Worm (Caenorhabditis elegans) whole organism, L1 larva: ENCODE measurements around the gene Y44A6D.3.
A peak's percentile ranks its signal among the peaks of the same experiment; 100 is the strongest.

Experiments
- C04F5.9 ChIP-seq: sonication (generic microtip); optimal IDR thresholded peaks from 2 replicates; lab custom pipeline; 2016; ENCODE audit warnings: missing genetic modification characterization, missing compliant biosample characterization
- C34B4.2 ChIP-seq: sonication (generic microtip); optimal IDR thresholded peaks from 2 replicates; lab custom pipeline; 2017; ENCODE audit warnings: mild to moderate bottlenecking, missing genetic modification characterization, missing compliant biosample characterization
- F16B12.6 ChIP-seq: fragments of 150-350 bp; optimal IDR thresholded peaks from 2 replicates; lab custom pipeline; 2014; ENCODE audit warnings: missing biosample characterization, missing genetic modification characterization
- alr-1 ChIP-seq: fragments of 200-800 bp; sonication (Bioruptor generic); optimal IDR thresholded peaks from 2 replicates; lab custom pipeline; 2018; ENCODE audit warnings: borderline replicate concordance, mild to moderate bottlenecking, missing genetic modification characterization, missing compliant biosample characterization
- aly-2 ChIP-seq: fragments of 150-350 bp; optimal IDR thresholded peaks from 2 replicates; lab custom pipeline; 2014; ENCODE audit warnings: missing biosample characterization, missing genetic modification characterization
- ama-1 ChIP-seq: fragments of 150-350 bp; optimal IDR thresholded peaks from 2 replicates; lab custom pipeline; 2014
- blmp-1 ChIP-seq: fragments of 150-350 bp; optimal IDR thresholded peaks from 2 replicates; lab custom pipeline; 2014; ENCODE audit warnings: missing biosample characterization, missing genetic modification characterization
- ceh-8 ChIP-seq: fragments of 200-800 bp; sonication (Bioruptor generic); optimal IDR thresholded peaks from 2 replicates; lab custom pipeline; 2018; ENCODE audit warnings: mild to moderate bottlenecking, missing genetic modification characterization, moderate library complexity, missing compliant biosample characterization
- ceh-82 ChIP-seq, 3 experiments: fragments of 150-350 bp in 1 of 3; sonication (generic microtip) in 2 of 3; optimal IDR thresholded peaks; 2 replicates each; lab custom pipeline; 2014 to 2017; ENCODE audit warnings: missing biosample characterization in 3 of 3, missing genetic modification characterization in 3 of 3
- ceh-88 ChIP-seq: fragments of 200-800 bp; sonication (Bioruptor generic); IDR thresholded peaks from 2 replicates; pipeline ENCODE4 v1.3.6; 2022; ENCODE audit warnings: missing genetic modification characterization, missing compliant biosample characterization
- ces-1 ChIP-seq: fragments of 150-350 bp; optimal IDR thresholded peaks from 2 replicates; lab custom pipeline; 2014; ENCODE audit warnings: missing biosample characterization, missing genetic modification reagents, missing genetic modification characterization
- dsc-1 ChIP-seq: sonication (generic microtip); optimal IDR thresholded peaks from 2 replicates; lab custom pipeline; 2016; ENCODE audit warnings: mild to moderate bottlenecking, missing genetic modification characterization, missing compliant biosample characterization
- efl-3 ChIP-seq: fragments of 200-800 bp; sonication (Bioruptor generic); optimal IDR thresholded peaks from 2 replicates; lab custom pipeline; 2018; ENCODE audit warnings: mild to moderate bottlenecking, missing genetic modification characterization, missing compliant biosample characterization
- elt-2 ChIP-seq: sonication (generic microtip); optimal IDR thresholded peaks from 2 replicates; lab custom pipeline; 2016; ENCODE audit warnings: missing genetic modification characterization, mild to moderate bottlenecking, inconsistent platforms, missing compliant biosample characterization, missing genetic modification reagents
- ets-5 ChIP-seq: fragments of 200-800 bp; sonication (Bioruptor generic); IDR thresholded peaks from 2 replicates; pipeline ENCODE4 v1.3.6; 2022; ENCODE audit warnings: missing genetic modification characterization, missing compliant biosample characterization
- fkh-8 ChIP-seq: sonication (generic microtip); optimal IDR thresholded peaks from 2 replicates; lab custom pipeline; 2016; ENCODE audit warnings: mild to moderate bottlenecking, missing genetic modification characterization, missing compliant biosample characterization
- fos-1 ChIP-seq: fragments of 150-350 bp; optimal IDR thresholded peaks from 2 replicates; lab custom pipeline; 2014; ENCODE audit warnings: missing biosample characterization, missing genetic modification characterization
- grh-1 ChIP-seq: fragments of 200-800 bp; sonication (Bioruptor generic); IDR thresholded peaks from 2 replicates; pipeline ENCODE4 v1.3.6; 2022; ENCODE audit warnings: missing genetic modification reagents, missing genetic modification characterization, missing compliant biosample characterization
- hlh-17 ChIP-seq: fragments of 200-800 bp; sonication (Bioruptor generic); optimal IDR thresholded peaks from 2 replicates; lab custom pipeline; 2018; ENCODE audit warnings: missing genetic modification characterization, mild to moderate bottlenecking, missing compliant biosample characterization, moderate library complexity, borderline replicate concordance
- hlh-4 ChIP-seq: sonication (generic microtip); optimal IDR thresholded peaks from 2 replicates; lab custom pipeline; 2016; ENCODE audit warnings: mild to moderate bottlenecking, missing genetic modification characterization, missing compliant biosample characterization
- irx-1 ChIP-seq: sonication (generic microtip); optimal IDR thresholded peaks from 2 replicates; lab custom pipeline; 2016; ENCODE audit warnings: missing genetic modification characterization, missing compliant biosample characterization
- lin-13 ChIP-seq: fragments of 150-350 bp; optimal IDR thresholded peaks from 2 replicates; lab custom pipeline; 2014; ENCODE audit warnings: missing biosample characterization, missing genetic modification reagents, missing genetic modification characterization
- lin-15B ChIP-seq: fragments of 150-350 bp; sonication (generic microtip); optimal IDR thresholded peaks from 3 replicates; lab custom pipeline; 2014; ENCODE audit warnings: missing biosample characterization, missing genetic modification characterization
- nhr-11 ChIP-seq: fragments of 150-350 bp; optimal IDR thresholded peaks from 2 replicates; lab custom pipeline; 2014; ENCODE audit warnings: missing biosample characterization, missing genetic modification characterization
- nhr-19 ChIP-seq: fragments of 200-800 bp; sonication (Bioruptor generic); conservative IDR thresholded peaks from 2 replicates; pipeline ENCODE4 v1.3.6; 2022; ENCODE audit warnings: missing genetic modification characterization, missing compliant biosample characterization
- nhr-20 ChIP-seq: sonication (generic microtip); optimal IDR thresholded peaks from 2 replicates; lab custom pipeline; 2016; ENCODE audit warnings: mild to moderate bottlenecking, missing genetic modification characterization, missing compliant biosample characterization
- nhr-237 ChIP-seq: fragments of 150-350 bp; optimal IDR thresholded peaks from 2 replicates; lab custom pipeline; 2014; ENCODE audit warnings: missing biosample characterization, missing genetic modification characterization
- nhr-71 ChIP-seq: sonication (generic microtip); optimal IDR thresholded peaks from 2 replicates; lab custom pipeline; 2016; ENCODE audit warnings: mild to moderate bottlenecking, missing genetic modification characterization, moderate library complexity, missing compliant biosample characterization
- nhr-77 ChIP-seq: fragments of 150-350 bp; optimal IDR thresholded peaks from 2 replicates; lab custom pipeline; 2014; ENCODE audit warnings: missing biosample characterization, missing genetic modification characterization
- nhr-84 ChIP-seq: sonication (generic microtip); optimal IDR thresholded peaks from 2 replicates; lab custom pipeline; 2017; ENCODE audit warnings: missing biosample characterization, missing genetic modification characterization
- nhr-85 ChIP-seq: sonication (generic microtip); peaks from one replicate; lab custom pipeline; 2016; ENCODE audit warnings: missing genetic modification characterization, inconsistent platforms, missing compliant biosample characterization
- pag-3 ChIP-seq: sonication (generic microtip); optimal IDR thresholded peaks from 2 replicates; lab custom pipeline; 2017; ENCODE audit warnings: missing genetic modification characterization, mild to moderate bottlenecking, missing compliant biosample characterization, antibody characterized with exemption, borderline replicate concordance; ENCODE audit not compliant: insufficient read depth
- pax-3 ChIP-seq: fragments of 200-800 bp; sonication (Bioruptor generic); optimal IDR thresholded peaks from 2 replicates; lab custom pipeline; 2018; ENCODE audit warnings: mild to moderate bottlenecking, missing genetic modification characterization, moderate library complexity, missing compliant biosample characterization
- rnt-1 ChIP-seq: sonication (generic microtip); optimal IDR thresholded peaks from 2 replicates; lab custom pipeline; 2016; ENCODE audit warnings: mild to moderate bottlenecking, missing genetic modification characterization, moderate library complexity, missing compliant biosample characterization
- snu-23 ChIP-seq: sonication (generic microtip); optimal IDR thresholded peaks from 2 replicates; lab custom pipeline; 2016; ENCODE audit warnings: missing genetic modification characterization, missing compliant biosample characterization
- sox-4 ChIP-seq: sonication (generic microtip); optimal IDR thresholded peaks from 2 replicates; lab custom pipeline; 2016; ENCODE audit warnings: missing genetic modification characterization, missing compliant biosample characterization
- sptf-1 ChIP-seq: fragments of 150-350 bp; optimal IDR thresholded peaks from 2 replicates; lab custom pipeline; 2014; ENCODE audit warnings: missing biosample characterization, missing genetic modification characterization
- swsn-7 ChIP-seq: sonication (generic microtip); optimal IDR thresholded peaks from 2 replicates; lab custom pipeline; 2016; ENCODE audit warnings: missing genetic modification characterization, missing compliant biosample characterization
- unc-62 ChIP-seq: fragments of 150-350 bp; optimal IDR thresholded peaks from 2 replicates; lab custom pipeline; 2014; ENCODE audit warnings: missing biosample characterization, missing genetic modification reagents, missing genetic modification characterization
- xbp-1 ChIP-seq: sonication (generic microtip); optimal IDR thresholded peaks from 2 replicates; lab custom pipeline; 2016; ENCODE audit warnings: missing genetic modification characterization, missing compliant biosample characterization
- ztf-11 ChIP-seq, 2 experiments: sonication (generic microtip); optimal IDR thresholded peaks; 2 replicates each; lab custom pipeline; 2016 to 2017; ENCODE audit warnings: missing genetic modification characterization in 2 of 2, missing biosample characterization in 1 of 2, missing compliant biosample characterization in 1 of 2
- ztf-4 ChIP-seq: fragments of 150-350 bp; optimal IDR thresholded peaks from 2 replicates; lab custom pipeline; 2014; ENCODE audit warnings: missing biosample characterization, missing genetic modification characterization

The Y44A6D.3 gene

DNA sequence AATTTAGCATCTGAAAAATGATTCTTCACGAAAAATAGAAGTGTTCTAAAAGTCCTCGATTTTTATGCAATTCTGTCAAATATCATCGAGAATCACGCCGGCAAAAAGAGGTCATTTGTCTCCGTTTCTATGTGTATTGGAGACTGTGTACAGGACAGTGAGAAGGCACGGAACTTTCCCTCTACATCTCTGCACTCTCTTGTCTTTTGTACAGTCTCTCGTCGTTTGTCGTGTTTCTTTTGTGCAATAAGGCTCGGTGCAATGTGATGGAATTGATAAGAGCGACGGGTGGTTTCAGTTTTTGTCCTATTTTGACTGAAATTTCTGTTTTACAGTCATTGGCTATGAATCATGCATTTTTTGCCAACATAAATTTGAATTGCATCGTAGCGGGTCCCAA lies 39.6 kb upstream of the Y44A6D.3 start (continued):
- TF ChIP-seq nhr-71 (tag; lab: Kevin White, UChicago) = no peak
- peak; percentile 40 for TF ChIP-seq elt-2
- no peak for TF ChIP-seq hlh-17
- no peak for TF ChIP-seq nhr-11
- TF ChIP-seq nhr-237 (tag; lab: Kevin White, UChicago) = no peak
- TF ChIP-seq ces-1 (GFP tag; lab: Kevin White, UChicago) = no peak
- no peak for TF ChIP-seq ztf-11 (tag; optimal IDR thresholded peaks at IDR 0.05; lab: Kevin White, UChicago)
- TF ChIP-seq nhr-85 (tag; lab: Kevin White, UChicago) = peak; percentile 34
- peak; percentile 58 for TF ChIP-seq blmp-1 (tag; lab: Kevin White, UChicago)
- no peak for TF ChIP-seq swsn-7
- no peak for TF ChIP-seq rnt-1 (tag; lab: Kevin White, UChicago)
- TF ChIP-seq dsc-1 (tag; lab: Kevin White, UChicago) = no peak
- no peak for TF ChIP-seq grh-1 (GFP tag; lab: Robert Waterston, UW)
- no peak for TF ChIP-seq ceh-8 (GFP tag; lab: Kevin White, UChicago)
- TF ChIP-seq hlh-4 (tag; lab: Kevin White, UChicago) = no peak
- no peak for TF ChIP-seq nhr-19
- TF ChIP-seq sptf-1 (tag; lab: Kevin White, UChicago) = no peak
- TF ChIP-seq nhr-77 (tag; lab: Kevin White, UChicago) = no peak
- TF ChIP-seq C34B4.2 (tag; lab: Kevin White, UChicago) = no peak
- TF ChIP-seq pax-3 (tag; lab: Kevin White, UChicago) = no peak
- TF ChIP-seq nhr-20 (tag; lab: Kevin White, UChicago) = peak; percentile 4
- no peak for TF ChIP-seq pag-3 (tag; lab: Kevin White, UChicago)
- no peak for TF ChIP-seq alr-1 (tag; lab: Kevin White, UChicago)
- no peak for TF ChIP-seq efl-3 (GFP tag; lab: Kevin White, UChicago)
- TF ChIP-seq fkh-8 = no peak
- TF ChIP-seq ztf-4 (tag; lab: Kevin White, UChicago) = no peak
- no peak for TF ChIP-seq ets-5 (GFP tag; lab: Robert Waterston, UW)
- no peak for TF ChIP-seq xbp-1 (tag; lab: Kevin White, UChicago)
- no peak for TF ChIP-seq lin-13 (GFP tag; lab: Kevin White, UChicago)

DNA sequence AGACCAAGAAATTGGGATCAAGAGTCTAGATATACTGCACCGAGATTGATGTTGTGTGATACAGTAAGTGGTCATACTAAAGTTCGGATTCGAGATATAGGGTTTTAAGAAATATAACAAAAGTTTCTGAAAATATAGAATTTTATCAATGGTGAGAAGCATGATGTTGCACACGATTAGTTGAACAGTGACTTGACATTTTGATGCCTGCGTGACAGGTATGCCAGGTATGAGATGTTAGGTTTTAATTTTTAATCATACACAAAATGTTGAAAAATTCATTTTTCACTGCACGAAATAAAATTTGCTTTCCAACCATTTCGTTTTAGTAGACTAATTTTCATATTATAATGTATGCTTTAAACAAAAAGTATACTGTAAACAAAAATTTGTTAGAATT lies 38.2 kb upstream of the Y44A6D.3 start:
- TF ChIP-seq unc-62 = no peak
- TF ChIP-seq fos-1 (tag; lab: Kevin White, UChicago) = no peak
- TF ChIP-seq ceh-88 = no peak
- TF ChIP-seq nhr-237 (tag; lab: Kevin White, UChicago) = no peak
- TF ChIP-seq lin-15B (tag; lab: Kevin White, UChicago) = no peak
- TF ChIP-seq irx-1 (tag; lab: Kevin White, UChicago) = no peak
- no peak for TF ChIP-seq dsc-1 (tag; lab: Kevin White, UChicago)

DNA sequence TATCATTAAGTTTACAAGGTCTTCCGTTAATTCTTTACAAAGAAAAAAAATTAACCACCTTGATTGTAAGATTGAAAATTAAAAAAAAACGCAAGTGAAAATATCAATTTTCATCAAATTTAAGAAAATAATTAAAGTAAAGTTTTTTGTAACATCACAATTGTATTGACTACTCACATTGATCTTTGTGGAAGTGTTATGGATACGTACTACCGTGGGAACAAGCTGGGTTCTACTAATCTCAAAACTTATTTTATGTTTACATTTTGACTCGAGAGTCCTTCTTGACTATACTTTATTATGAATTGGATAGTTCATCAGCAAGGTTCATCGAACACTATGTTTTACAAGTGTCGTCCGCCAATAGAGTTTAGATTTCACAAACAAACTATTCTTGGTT lies 37.3 kb upstream of the Y44A6D.3 start, which contains the start of gene num-1:
Gene num-1 (plus strand): TSS at position 301 of the 400 bp plus-strand sequence.
- TF ChIP-seq C04F5.9 (tag; lab: Kevin White, UChicago) (no peak), lin-13 (GFP tag; lab: Kevin White, UChicago) (no peak), F16B12.6 (tag; lab: Kevin White, UChicago) (no peak), nhr-84 (tag; lab: Kevin White, UChicago) (no peak), ceh-82 (tag; optimal IDR thresholded peaks at IDR 0.05; lab: Kevin White, UChicago) (no peak), snu-23 (GFP tag; lab: Kevin White, UChicago) (no peak), ztf-4 (tag; lab: Kevin White, UChicago) (no peak), irx-1 (tag; lab: Kevin White, UChicago) (no peak), sox-4 (tag; lab: Kevin White, UChicago) (no peak), ces-1 (GFP tag; lab: Kevin White, UChicago) (no peak), aly-2 (no peak), nhr-85 (tag; lab: Kevin White, UChicago) (no peak), elt-2 (no peak), ceh-88 (no peak), ama-1 (lab: Kevin White, UChicago) (no peak)
